Worm (Caenorhabditis elegans) whole organism, L2 larva: ENCODE data around the gene T01B6.1.

Experiments
- C34F6.9 ChIP-seq: fragments of 150-350 bp; optimal IDR thresholded peaks from 2 replicates; lab custom pipeline; 2014; ENCODE audit warnings: missing biosample characterization, missing genetic modification characterization
- F13H6.1 ChIP-seq: sonication (generic microtip); optimal IDR thresholded peaks from 2 replicates; lab custom pipeline; 2016; ENCODE audit warnings: missing genetic modification characterization, missing compliant biosample characterization
- R02D3.7 ChIP-seq: fragments of 150-350 bp; optimal IDR thresholded peaks from 2 replicates; lab custom pipeline; 2014; ENCODE audit warnings: missing biosample characterization, missing genetic modification characterization
- ZK546.5 ChIP-seq: sonication (generic microtip); optimal IDR thresholded peaks from 2 replicates; lab custom pipeline; 2017; ENCODE audit warnings: missing biosample characterization, missing genetic modification characterization
- alr-1 ChIP-seq: fragments of 150-350 bp; optimal IDR thresholded peaks from 2 replicates; lab custom pipeline; 2014; ENCODE audit warnings: missing biosample characterization, missing genetic modification characterization
- ama-1 ChIP-seq: fragments of 150-350 bp; optimal IDR thresholded peaks from 2 replicates; lab custom pipeline; 2018; ENCODE audit warnings: inconsistent platforms
- ceh-16 ChIP-seq: fragments of 150-350 bp; optimal IDR thresholded peaks from 2 replicates; lab custom pipeline; 2014; ENCODE audit warnings: missing biosample characterization, missing genetic modification characterization
- ceh-82 ChIP-seq: fragments of 150-350 bp; optimal IDR thresholded peaks from 2 replicates; lab custom pipeline; 2014; ENCODE audit warnings: missing biosample characterization, missing genetic modification characterization
- crh-2 ChIP-seq: sonication (generic microtip); optimal IDR thresholded peaks from 2 replicates; lab custom pipeline; 2017; ENCODE audit warnings: missing biosample characterization, missing genetic modification characterization
- dmd-4 ChIP-seq: sonication (generic microtip); optimal IDR thresholded peaks from 2 replicates; lab custom pipeline; 2017; ENCODE audit warnings: missing biosample characterization, missing genetic modification characterization
- egl-27 ChIP-seq: sonication (generic microtip); optimal IDR thresholded peaks from 3 replicates; lab custom pipeline; 2017; ENCODE audit warnings: missing biosample characterization, missing genetic modification reagents, missing genetic modification characterization
- elt-3 ChIP-seq: sonication (generic microtip); optimal IDR thresholded peaks from 2 replicates; lab custom pipeline; 2017; ENCODE audit warnings: missing biosample characterization, missing genetic modification characterization
- fos-1 ChIP-seq: fragments of 150-350 bp; optimal IDR thresholded peaks from 2 replicates; lab custom pipeline; 2014; ENCODE audit warnings: missing biosample characterization, missing genetic modification characterization
- gmeb-1 ChIP-seq: fragments of 150-350 bp; optimal IDR thresholded peaks from 2 replicates; lab custom pipeline; 2014; ENCODE audit warnings: missing biosample characterization, missing genetic modification characterization
- lin-13 ChIP-seq: fragments of 150-350 bp; optimal IDR thresholded peaks from 2 replicates; lab custom pipeline; 2014; ENCODE audit warnings: missing biosample characterization, missing genetic modification reagents, missing genetic modification characterization
- lsy-2 ChIP-seq, 2 experiments: fragments of 150-350 bp in 1 of 2; sonication (generic microtip) in 1 of 2; optimal IDR thresholded peaks; 2 replicates each; lab custom pipeline; 2014 to 2017; ENCODE audit warnings: missing biosample characterization in 2 of 2, missing genetic modification characterization in 2 of 2
- mab-5 ChIP-seq: fragments of 150-350 bp; optimal IDR thresholded peaks from 2 replicates; lab custom pipeline; 2014; ENCODE audit warnings: missing biosample characterization, missing genetic modification characterization
- mbf-1 ChIP-seq: sonication (generic microtip); optimal IDR thresholded peaks from 2 replicates; lab custom pipeline; 2017; ENCODE audit warnings: missing biosample characterization, missing genetic modification characterization
- mdl-1 ChIP-seq, 2 experiments: fragments of 150-350 bp in 1 of 2; sonication (generic microtip) in 1 of 2; optimal IDR thresholded peaks; 2 replicates each; lab custom pipeline; 2017; ENCODE audit warnings: missing biosample characterization in 2 of 2, missing genetic modification characterization in 2 of 2
- nhr-10 ChIP-seq: sonication (generic microtip); optimal IDR thresholded peaks from 2 replicates; lab custom pipeline; 2017; ENCODE audit warnings: missing biosample characterization, missing genetic modification characterization
- nhr-11 ChIP-seq: fragments of 150-350 bp; optimal IDR thresholded peaks from 2 replicates; lab custom pipeline; 2014; ENCODE audit warnings: missing biosample characterization, missing genetic modification characterization
- nhr-12 ChIP-seq: fragments of 150-350 bp; optimal IDR thresholded peaks from 2 replicates; lab custom pipeline; 2014; ENCODE audit warnings: missing biosample characterization, missing genetic modification characterization
- nhr-129 ChIP-seq: fragments of 150-350 bp; optimal IDR thresholded peaks from 2 replicates; lab custom pipeline; 2014; ENCODE audit warnings: missing biosample characterization, missing genetic modification characterization
- nhr-21 ChIP-seq: fragments of 150-350 bp; optimal IDR thresholded peaks from 2 replicates; lab custom pipeline; 2014; ENCODE audit warnings: missing biosample characterization, missing genetic modification characterization
- nhr-23 ChIP-seq: fragments of 150-350 bp; optimal IDR thresholded peaks from 2 replicates; lab custom pipeline; 2014; ENCODE audit warnings: missing biosample characterization, missing genetic modification reagents, missing genetic modification characterization
- nhr-237 ChIP-seq: fragments of 150-350 bp; optimal IDR thresholded peaks from 2 replicates; lab custom pipeline; 2014; ENCODE audit warnings: missing biosample characterization, missing genetic modification characterization
- nhr-25 ChIP-seq: fragments of 150-350 bp; sonication (generic microtip); optimal IDR thresholded peaks from 3 replicates; lab custom pipeline; 2014; ENCODE audit warnings: missing biosample characterization, missing genetic modification characterization
- nhr-6 ChIP-seq: fragments of 150-350 bp; optimal IDR thresholded peaks from 2 replicates; lab custom pipeline; 2014; ENCODE audit warnings: missing biosample characterization, missing genetic modification characterization
- nhr-77 ChIP-seq: fragments of 150-350 bp; optimal IDR thresholded peaks from 2 replicates; lab custom pipeline; 2014; ENCODE audit warnings: missing biosample characterization, missing genetic modification characterization
- sem-4 ChIP-seq: fragments of 150-350 bp; optimal IDR thresholded peaks from 2 replicates; lab custom pipeline; 2014; ENCODE audit warnings: missing biosample characterization, missing genetic modification reagents, missing genetic modification characterization
- skn-1 ChIP-seq: sonication (generic microtip); optimal IDR thresholded peaks from 2 replicates; lab custom pipeline; 2017; ENCODE audit warnings: missing biosample characterization, missing genetic modification characterization
- sma-3 ChIP-seq: sonication (generic microtip); optimal IDR thresholded peaks from 2 replicates; lab custom pipeline; 2016; ENCODE audit warnings: missing genetic modification reagents, missing genetic modification characterization, missing compliant biosample characterization
- unc-39 ChIP-seq: fragments of 150-350 bp; optimal IDR thresholded peaks from 2 replicates; lab custom pipeline; 2014; ENCODE audit warnings: missing biosample characterization, missing genetic modification characterization
- unc-55 ChIP-seq: fragments of 150-350 bp; sonication (generic microtip); optimal IDR thresholded peaks from 3 replicates; lab custom pipeline; 2014; ENCODE audit warnings: missing biosample characterization, missing genetic modification reagents, missing genetic modification characterization
- unc-62 ChIP-seq: fragments of 150-350 bp; optimal IDR thresholded peaks from 2 replicates; lab custom pipeline; 2014; ENCODE audit warnings: missing biosample characterization, missing genetic modification reagents, missing genetic modification characterization
- zag-1 ChIP-seq: fragments of 150-350 bp; optimal IDR thresholded peaks from 2 replicates; lab custom pipeline; 2014; ENCODE audit warnings: missing biosample characterization, missing genetic modification characterization
- ztf-11 ChIP-seq: sonication (generic microtip); optimal IDR thresholded peaks from 2 replicates; lab custom pipeline; 2017; ENCODE audit warnings: missing biosample characterization, missing genetic modification characterization

T01B6.1 gene

ce11 chrX:2335384-2335783, at the start of gene T01B6.1:
Gene T01B6.1 (plus strand): TSS chrX:2335684.
- TF ChIP-seq ceh-16 (tag; lab: Kevin White, UChicago) (no peak), ama-1 (lab: Kevin White, UChicago) (no peak), nhr-10 (tag; lab: Kevin White, UChicago) (no peak), nhr-23 (tag; lab: Kevin White, UChicago) (no peak), crh-2 (tag; lab: Kevin White, UChicago) (no peak), skn-1 (tag; lab: Kevin White, UChicago) (no peak), mbf-1 (tag; lab: Kevin White, UChicago) (no peak), mdl-1 (tag; optimal IDR thresholded peaks at IDR 0.05; lab: Kevin White, UChicago) (no peak), C34F6.9 (no peak), zag-1 (tag; lab: Kevin White, UChicago) (no peak), mab-5 (no peak), ztf-11 (tag; lab: Kevin White, UChicago) (no peak), lsy-2 (tag; optimal IDR thresholded peaks at IDR 0.05; lab: Kevin White, UChicago) (no peak)
- TF ChIP-seq, all 48 proteins: peak for 0

DNA sequence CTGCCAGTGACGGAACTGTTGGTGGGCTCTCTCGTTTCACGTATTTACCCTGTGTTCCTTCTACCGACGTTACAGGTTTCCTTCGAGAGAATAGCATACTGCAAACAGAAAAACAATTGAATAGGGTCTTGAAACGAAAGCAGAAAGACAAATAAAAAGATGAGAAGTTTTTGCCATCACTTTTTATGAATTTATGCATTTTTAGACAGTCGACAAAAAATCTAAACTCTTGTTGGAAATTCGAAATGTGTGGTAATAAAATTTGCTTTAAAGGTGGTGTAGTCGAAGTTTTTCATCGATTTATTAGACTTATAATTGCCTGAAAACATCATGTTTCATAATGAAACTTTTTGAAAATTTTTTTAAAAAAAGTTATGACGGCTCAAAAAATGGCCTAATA, 48.4 kb upstream of the T01B6.1 start, which contains the start of gene sav-1:
Gene sav-1, minus strand, starts transcription at position 101 of the 400 bp plus-strand sequence.
- TF ChIP-seq unc-62 (GFP tag; lab: Kevin White, UChicago), result no peak
- no peak for TF ChIP-seq sem-4
- TF ChIP-seq nhr-21 (tag; lab: Kevin White, UChicago), result no peak
- no peak for TF ChIP-seq alr-1
- no peak for TF ChIP-seq gmeb-1 (tag; lab: Kevin White, UChicago)
- no peak for TF ChIP-seq nhr-77 (tag; lab: Kevin White, UChicago)
- no peak for TF ChIP-seq nhr-11
- TF ChIP-seq dmd-4 (tag; lab: Kevin White, UChicago), result no peak
- no peak for TF ChIP-seq elt-3
- TF ChIP-seq unc-39 (tag; lab: Kevin White, UChicago), result no peak
- TF ChIP-seq skn-1 (tag; lab: Kevin White, UChicago), result no peak
- TF ChIP-seq nhr-237 (tag; lab: Kevin White, UChicago), result no peak
- TF ChIP-seq R02D3.7 (tag; lab: Kevin White, UChicago), result no peak
- TF ChIP-seq C34F6.9, result no peak

DNA sequence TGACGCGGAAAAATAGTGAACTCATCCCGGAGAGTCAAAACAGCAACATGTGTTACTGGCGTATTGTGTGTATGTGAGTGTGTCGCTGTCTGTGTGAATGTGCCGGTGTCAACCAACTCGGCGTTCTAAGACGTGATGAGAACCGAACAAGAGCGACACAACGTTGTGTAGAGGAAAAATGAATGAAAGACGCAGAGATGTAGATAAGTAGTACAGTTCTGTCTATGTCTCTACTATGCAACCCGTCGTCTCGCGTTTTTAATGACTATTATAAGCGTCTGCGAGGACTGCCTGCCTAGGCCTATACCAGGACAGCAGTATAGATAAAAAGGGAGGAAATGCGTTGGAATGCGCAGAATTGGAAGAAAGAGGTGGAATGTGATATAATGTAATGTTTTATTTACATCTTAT, 47.5 kb upstream of the T01B6.1 start:
- peak; percentile 61 for TF ChIP-seq nhr-129 (tag; lab: Kevin White, UChicago)
- peak; percentile 74 for TF ChIP-seq fos-1 (tag; lab: Kevin White, UChicago)
- TF ChIP-seq sma-3 (GFP tag; lab: Kevin White, UChicago), result no peak
- TF ChIP-seq F13H6.1 (tag; lab: Kevin White, UChicago), result peak; percentile 50
- peak; percentile 1 for TF ChIP-seq gmeb-1 (tag; lab: Kevin White, UChicago)
- peak; percentile 7 for TF ChIP-seq sem-4
- TF ChIP-seq ceh-16 (tag; lab: Kevin White, UChicago), result peak; percentile 5
- peak in 1 of 2 experiments; percentile 21 for TF ChIP-seq lsy-2 (tag; optimal IDR thresholded peaks at IDR 0.05; lab: Kevin White, UChicago)
- TF ChIP-seq nhr-23 (tag; lab: Kevin White, UChicago), result no peak
- peak; percentile 7 for TF ChIP-seq nhr-25 (tag; lab: Kevin White, UChicago)

DNA sequence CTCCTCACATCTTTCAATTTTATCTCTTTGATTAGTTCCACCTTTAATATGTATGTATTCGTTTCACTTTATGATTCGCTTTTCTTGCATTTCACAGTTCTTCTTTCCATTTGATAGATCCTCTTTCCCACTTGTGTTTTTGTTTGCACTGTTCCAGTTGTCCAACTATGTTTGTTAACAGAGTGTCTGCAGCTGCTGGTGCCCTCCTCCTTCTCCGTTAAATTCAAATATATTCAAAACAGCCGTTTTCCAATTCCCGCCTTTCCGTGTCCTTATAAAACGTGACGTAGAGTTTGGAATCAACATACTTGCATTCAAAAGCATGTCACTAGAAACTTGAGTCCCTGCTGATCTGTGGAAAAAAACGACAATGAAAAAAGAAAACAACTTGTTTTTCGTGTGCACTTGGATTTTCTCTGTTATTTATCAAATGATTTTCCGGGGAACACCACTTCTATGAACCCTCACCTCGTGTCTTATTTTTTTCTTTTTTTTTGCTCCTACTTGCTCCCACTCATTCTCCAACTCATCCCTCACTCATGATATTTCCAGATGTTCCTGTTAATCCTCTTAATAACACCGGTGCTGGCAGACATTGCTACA, 41.2 kb upstream of the T01B6.1 start, which contains the start of gene T10H10.2:
Gene T10H10.2, plus strand, starts transcription at position 553 of the 603 bp plus-strand sequence.
- TF ChIP-seq nhr-6, result no peak
- TF ChIP-seq zag-1 (tag; lab: Kevin White, UChicago), result no peak
- TF ChIP-seq mdl-1 (tag; optimal IDR thresholded peaks at IDR 0.05; lab: Kevin White, UChicago), result no peak
- TF ChIP-seq lin-13 (GFP tag; lab: Kevin White, UChicago), result no peak
- no peak for TF ChIP-seq nhr-12 (tag; lab: Kevin White, UChicago)
- TF ChIP-seq unc-55 (GFP tag; lab: Kevin White, UChicago), result no peak
- TF ChIP-seq F13H6.1 (tag; lab: Kevin White, UChicago), result no peak
- TF ChIP-seq unc-62 (GFP tag; lab: Kevin White, UChicago), result no peak
- no peak for TF ChIP-seq ZK546.5 (tag; lab: Kevin White, UChicago)
- TF ChIP-seq mab-5, result no peak
- TF ChIP-seq ceh-82, result no peak
- no peak for TF ChIP-seq crh-2 (tag; lab: Kevin White, UChicago)
- TF ChIP-seq nhr-11, result no peak
- no peak for TF ChIP-seq egl-27
- TF ChIP-seq nhr-237 (tag; lab: Kevin White, UChicago), result no peak
